Worm (Caenorhabditis elegans) whole organism, early embryonic: ENCODE measurements around the gene bath-3.

Experiments used
- ama-1 ChIP-seq: fragments of 150-350 bp; optimal IDR thresholded peaks from 2 replicates; lab custom pipeline; 2014
- ceh-36 ChIP-seq: sonication (generic microtip); optimal IDR thresholded peaks from 2 replicates; lab custom pipeline; 2016; ENCODE audit warnings: missing genetic modification characterization, inconsistent platforms, missing compliant biosample characterization
- ets-7 ChIP-seq: sonication (generic microtip); optimal IDR thresholded peaks from 2 replicates; lab custom pipeline; 2016; ENCODE audit warnings: missing genotype, missing genetic modification characterization, missing compliant biosample characterization
- flt-1 ChIP-seq: fragments of 200-800 bp; sonication (Bioruptor generic); IDR thresholded peaks from 2 replicates; pipeline ENCODE4 v1.3.6; 2022; ENCODE audit warnings: missing genetic modification characterization, missing compliant biosample characterization
- scrt-1 ChIP-seq: fragments of 200-800 bp; sonication (Bioruptor generic); IDR thresholded peaks from 2 replicates; pipeline ENCODE4 v1.3.6; 2022; ENCODE audit warnings: missing genetic modification characterization, missing compliant biosample characterization

DNA sequence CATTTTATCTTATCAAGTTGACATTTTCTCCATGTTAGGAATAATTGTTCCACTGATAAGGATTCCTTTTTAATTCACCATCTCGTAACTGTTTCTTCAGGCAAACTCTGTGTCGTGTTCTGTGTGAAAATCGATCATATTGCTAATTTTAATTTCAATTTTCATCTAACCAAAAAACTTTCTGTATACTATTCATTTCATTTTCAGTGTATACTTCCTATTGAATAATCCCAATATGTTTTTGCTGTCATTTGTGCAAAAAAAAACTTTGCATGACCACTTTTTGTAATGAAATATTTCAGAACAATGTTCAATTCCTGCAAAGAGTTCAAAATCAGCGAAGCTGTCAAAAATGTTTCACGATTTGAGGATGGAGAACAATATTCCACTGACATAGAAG, 43.3 kb downstream of the bath-3 start, which contains the start of gene Y16E11A.4:
- TF ChIP-seq ceh-36 (tag; lab: Kevin White, UChicago): no peak
- TF ChIP-seq scrt-1 (GFP tag; lab: Robert Waterston, UW): no peak
- no peak for TF ChIP-seq ets-7 (tag; lab: Kevin White, UChicago)
- no peak for TF ChIP-seq flt-1 (GFP tag; lab: Robert Waterston, UW)
- no peak for TF ChIP-seq ama-1 (lab: Kevin White, UChicago)
